Fruit fly (Drosophila melanogaster) whole organism, embryonic: Measurements from ENCODE around the gene axo.
A peak's percentile ranks its signal among the peaks of the same experiment; 100 is the strongest.

Source experiments
- Antp ChIP-seq: fragments of 200-800 bp; sonication (Bioruptor generic); optimal IDR thresholded peaks from 3 replicates; lab custom pipeline; 2016; ENCODE audit warnings: missing biosample characterization, missing genetic modification characterization
- Blimp-1 ChIP-seq: fragments of 200-800 bp; sonication (Bioruptor generic); optimal IDR thresholded peaks from 3 replicates; lab custom pipeline; 2018; ENCODE audit warnings: missing biosample characterization, missing genetic modification characterization, mild to moderate bottlenecking, moderate library complexity, missing genetic modification reagents
- CG10147 ChIP-seq: fragments of 200-800 bp; sonication (Bioruptor generic); optimal IDR thresholded peaks from 2 replicates; lab custom pipeline; 2019; ENCODE audit warnings: missing biosample characterization, mild to moderate bottlenecking, missing genetic modification characterization, moderate library complexity
- CG10274 ChIP-seq: fragments of 200-800 bp; sonication (Bioruptor generic); optimal IDR thresholded peaks from 3 replicates; lab custom pipeline; 2017; ENCODE audit warnings: missing biosample characterization, mild to moderate bottlenecking, missing genetic modification characterization
- CG10654 ChIP-seq: fragments of 200-800 bp; sonication (Bioruptor generic); optimal IDR thresholded peaks from 2 replicates; lab custom pipeline; 2016; ENCODE audit warnings: missing biosample characterization, missing genetic modification characterization
- CG11093 ChIP-seq: fragments of 200-800 bp; sonication (Bioruptor generic); IDR thresholded peaks from 3 replicates; pipeline ENCODE4 v1.3.6; 2022; ENCODE audit warnings: missing biosample characterization, missing genetic modification characterization
- CG16779 ChIP-seq: fragments of 200-800 bp; sonication (Bioruptor generic); IDR thresholded peaks from 2 replicates; pipeline ENCODE4 v1.3.6; 2022; ENCODE audit warnings: missing biosample characterization, missing genetic modification characterization
- CG17328 ChIP-seq: fragments of 200-800 bp; sonication (Bioruptor generic); IDR thresholded peaks from 2 replicates; pipeline ENCODE4 v1.3.6; 2022; ENCODE audit warnings: missing biosample characterization, missing genetic modification characterization
- CG1792 ChIP-seq: fragments of 200-800 bp; sonication (Bioruptor generic); optimal IDR thresholded peaks from 2 replicates; lab custom pipeline; 2016; ENCODE audit warnings: missing biosample characterization, missing genetic modification characterization
- CG2116 ChIP-seq: fragments of 200-800 bp; sonication (Bioruptor generic); optimal IDR thresholded peaks from 3 replicates; lab custom pipeline; 2018; ENCODE audit warnings: missing biosample characterization, mild to moderate bottlenecking, missing genetic modification characterization
- CG3163 ChIP-seq: fragments of 200-800 bp; sonication (Bioruptor generic); optimal IDR thresholded peaks from 3 replicates; lab custom pipeline; 2016; ENCODE audit warnings: missing biosample characterization, missing genetic modification characterization
- CG32532 ChIP-seq: fragments of 200-800 bp; sonication (Bioruptor generic); IDR thresholded peaks from 2 replicates; pipeline ENCODE4 v1.3.6; 2022; ENCODE audit warnings: missing biosample characterization, missing genetic modification characterization
- CG4360 ChIP-seq: fragments of 200-800 bp; sonication (Bioruptor generic); IDR thresholded peaks from 2 replicates; pipeline ENCODE4 v1.3.6; 2022; ENCODE audit warnings: missing biosample characterization, missing genetic modification characterization
- CG4404 ChIP-seq: fragments of 200-800 bp; sonication (Bioruptor generic); IDR thresholded peaks from 2 replicates; pipeline ENCODE4 v1.3.6; 2022; ENCODE audit warnings: missing biosample characterization, missing genetic modification characterization
- CG4424 ChIP-seq: fragments of 200-800 bp; sonication (Bioruptor generic); optimal IDR thresholded peaks from 3 replicates; lab custom pipeline; 2016; ENCODE audit warnings: missing biosample characterization, missing genetic modification characterization
- CG7271 ChIP-seq: fragments of 200-800 bp; sonication (Bioruptor generic); optimal IDR thresholded peaks from 2 replicates; lab custom pipeline; 2018; ENCODE audit warnings: missing biosample characterization, mild to moderate bottlenecking, missing genetic modification characterization, moderate library complexity
- CG7372 ChIP-seq: fragments of 200-800 bp; sonication (Bioruptor generic); IDR thresholded peaks from 2 replicates; pipeline ENCODE4 v1.3.6; 2022; ENCODE audit warnings: missing biosample characterization, missing genetic modification characterization
- CG7786 ChIP-seq: fragments of 200-800 bp; sonication (Bioruptor generic); optimal IDR thresholded peaks from 2 replicates; lab custom pipeline; 2016; ENCODE audit warnings: missing biosample characterization, missing genetic modification characterization
- CG8388 ChIP-seq: fragments of 200-800 bp; sonication (Bioruptor generic); optimal IDR thresholded peaks from 2 replicates; lab custom pipeline; 2019; ENCODE audit warnings: missing biosample characterization, mild to moderate bottlenecking, missing genetic modification characterization, moderate library complexity
- CG8944 ChIP-seq: fragments of 200-800 bp; sonication (Bioruptor generic); optimal IDR thresholded peaks from 3 replicates; lab custom pipeline; 2016; ENCODE audit warnings: missing biosample characterization, missing genetic modification characterization
- CG9215 ChIP-seq: fragments of 200-800 bp; sonication (Bioruptor generic); IDR thresholded peaks from 2 replicates; pipeline ENCODE4 v1.3.6; 2022; ENCODE audit warnings: missing biosample characterization, missing genetic modification characterization
- CG9797 ChIP-seq: fragments of 200-800 bp; sonication (Bioruptor generic); optimal IDR thresholded peaks from 3 replicates; lab custom pipeline; 2018; ENCODE audit warnings: missing biosample characterization, mild to moderate bottlenecking, missing genetic modification characterization
- Camta ChIP-seq: fragments of 200-800 bp; sonication (Bioruptor generic); optimal IDR thresholded peaks from 2 replicates; lab custom pipeline; 2016; ENCODE audit warnings: missing biosample characterization, missing genetic modification characterization
- CkIIα-i1 ChIP-seq: fragments of 200-800 bp; sonication (Bioruptor generic); IDR thresholded peaks from 2 replicates; pipeline ENCODE4 v1.3.6; 2022; ENCODE audit warnings: missing biosample characterization, missing genetic modification characterization
- CrebB ChIP-seq: fragments of 200-800 bp; sonication (Bioruptor generic); optimal IDR thresholded peaks from 3 replicates; lab custom pipeline; 2018; ENCODE audit warnings: missing biosample characterization, mild to moderate bottlenecking, missing genetic modification characterization
- Doc2 ChIP-seq: fragments of 200-800 bp; sonication (Bioruptor generic); IDR thresholded peaks from 2 replicates; pipeline ENCODE4 v1.3.6; 2022; ENCODE audit warnings: missing biosample characterization, missing genetic modification characterization
- Ets65A ChIP-seq: fragments of 200-800 bp; sonication (Bioruptor generic); peaks from one replicate; lab custom pipeline; 2016; ENCODE audit warnings: missing biosample characterization, missing genetic modification characterization
- Fer1 ChIP-seq: fragments of 200-800 bp; sonication (Bioruptor generic); optimal IDR thresholded peaks from 2 replicates; lab custom pipeline; 2017; ENCODE audit warnings: missing biosample characterization, mild to moderate bottlenecking, missing genetic modification characterization
- Gug ChIP-seq: fragments of 200-800 bp; sonication (Bioruptor generic); IDR thresholded peaks from 4 replicates; pipeline ENCODE4 v1.3.6; 2022; ENCODE audit warnings: missing biosample characterization, missing genetic modification characterization
- H2.0 ChIP-seq: fragments of 200-800 bp; sonication (Bioruptor generic); IDR thresholded peaks from 2 replicates; pipeline ENCODE4 v1.3.6; 2022; ENCODE audit warnings: missing biosample characterization, missing genetic modification characterization
- Jarid2 ChIP-seq: fragments of 200-800 bp; sonication (Bioruptor generic); optimal IDR thresholded peaks from 3 replicates; lab custom pipeline; 2017; ENCODE audit warnings: mild to moderate bottlenecking, missing biosample characterization, missing genetic modification reagents, missing genetic modification characterization
- MTF-1 ChIP-seq: fragments of 200-800 bp; sonication (Bioruptor generic); optimal IDR thresholded peaks from 2 replicates; lab custom pipeline; 2018; ENCODE audit warnings: missing biosample characterization, mild to moderate bottlenecking, missing genetic modification characterization, borderline replicate concordance
- Scr ChIP-seq: fragments of 200-800 bp; sonication (Bioruptor generic); IDR thresholded peaks from 2 replicates; pipeline ENCODE4 v1.3.6; 2022; ENCODE audit warnings: missing biosample characterization, missing genetic modification characterization; ENCODE audit not compliant: partially characterized antibody
- Sox102F ChIP-seq: fragments of 200-800 bp; sonication (Bioruptor generic); optimal IDR thresholded peaks from 2 replicates; lab custom pipeline; 2018; ENCODE audit warnings: missing biosample characterization, mild to moderate bottlenecking, missing genetic modification characterization, moderate library complexity
- Sry-δ ChIP-seq: fragments of 200-800 bp; sonication (Bioruptor generic); optimal IDR thresholded peaks from 2 replicates; lab custom pipeline; 2016; ENCODE audit warnings: missing biosample characterization, missing genetic modification characterization
- bcd ChIP-seq: fragments of 200-800 bp; sonication (Bioruptor generic); optimal IDR thresholded peaks from 2 replicates; lab custom pipeline; 2017; ENCODE audit warnings: missing biosample characterization, mild to moderate bottlenecking, missing genetic modification characterization
- dan ChIP-seq: fragments of 200-800 bp; sonication (Bioruptor generic); IDR thresholded peaks from 2 replicates; pipeline ENCODE4 v1.3.6; 2022; ENCODE audit warnings: missing biosample characterization, missing genetic modification characterization
- fu2 ChIP-seq: fragments of 200-800 bp; sonication (Bioruptor generic); optimal IDR thresholded peaks from 2 replicates; lab custom pipeline; 2016; ENCODE audit warnings: missing biosample characterization, missing genetic modification characterization
- hb ChIP-seq: fragments of 200-800 bp; sonication (Bioruptor generic); IDR thresholded peaks from 3 replicates; pipeline ENCODE4 v1.3.6; 2022; ENCODE audit warnings: missing biosample characterization, missing genetic modification characterization; ENCODE audit not compliant: partially characterized antibody
- hbn ChIP-seq: fragments of 200-800 bp; sonication (Bioruptor generic); IDR thresholded peaks from 2 replicates; pipeline ENCODE4 v1.3.6; 2022; ENCODE audit warnings: missing biosample characterization, missing genetic modification characterization; ENCODE audit not compliant: partially characterized antibody
- her ChIP-seq: fragments of 200-800 bp; sonication (Bioruptor generic); optimal IDR thresholded peaks from 2 replicates; lab custom pipeline; 2016; ENCODE audit warnings: missing biosample characterization, missing genetic modification characterization
- oc ChIP-seq: fragments of 200-800 bp; sonication (Bioruptor generic); optimal IDR thresholded peaks from 2 replicates; lab custom pipeline; 2018; ENCODE audit warnings: missing biosample characterization, mild to moderate bottlenecking, missing genetic modification characterization, moderate library complexity
- pb ChIP-seq: fragments of 200-800 bp; sonication (Bioruptor generic); optimal IDR thresholded peaks from 3 replicates; lab custom pipeline; 2016; ENCODE audit warnings: missing biosample characterization, missing genetic modification characterization
- repo ChIP-seq: fragments of 200-800 bp; sonication (Bioruptor generic); optimal IDR thresholded peaks from 2 replicates; lab custom pipeline; 2016; ENCODE audit warnings: missing biosample characterization, missing genetic modification characterization
- sc ChIP-seq, 3 experiments: fragments of >200 bp in 2 of 3; fragments of 200-800 bp in 1 of 3; sonication (Bioruptor generic) in 1 of 3; optimal IDR thresholded peaks; 2 replicates in 2 of 3; 3 replicates in 1 of 3; lab custom pipeline; 2017; ENCODE audit warnings: mild to moderate bottlenecking in 1 of 3, missing biosample characterization in 1 of 3, missing genetic modification characterization in 1 of 3, missing genetic modification reagents in 1 of 3
- sd ChIP-seq: fragments of 200-800 bp; sonication (Bioruptor generic); optimal IDR thresholded peaks from 3 replicates; lab custom pipeline; 2018; ENCODE audit warnings: missing biosample characterization, mild to moderate bottlenecking, missing genetic modification characterization, moderate library complexity
- twi ChIP-seq: fragments of 200-800 bp; optimal IDR thresholded peaks from 2 replicates; lab custom pipeline; 2019; ENCODE audit warnings: missing biosample characterization, mild to moderate bottlenecking, missing genetic modification characterization, moderate library complexity
- tx ChIP-seq: fragments of 200-800 bp; sonication (Bioruptor generic); optimal IDR thresholded peaks from 2 replicates; lab custom pipeline; 2016; ENCODE audit warnings: missing biosample characterization, missing genetic modification characterization
- wek ChIP-seq: fragments of 200-800 bp; sonication (Bioruptor generic); optimal IDR thresholded peaks from 3 replicates; lab custom pipeline; 2018; ENCODE audit warnings: missing biosample characterization, mild to moderate bottlenecking, missing genetic modification characterization, moderate library complexity
- z ChIP-seq: fragments of 200-800 bp; sonication (Bioruptor generic); IDR thresholded peaks from 3 replicates; pipeline ENCODE4 v1.3.6; 2022; ENCODE audit warnings: missing biosample characterization, missing genetic modification characterization
- zen ChIP-seq: fragments of 200-800 bp; sonication (Bioruptor generic); optimal IDR thresholded peaks from 3 replicates; lab custom pipeline; 2018; ENCODE audit warnings: missing biosample characterization, mild to moderate bottlenecking, missing genetic modification characterization, moderate library complexity

axo gene

DNA sequence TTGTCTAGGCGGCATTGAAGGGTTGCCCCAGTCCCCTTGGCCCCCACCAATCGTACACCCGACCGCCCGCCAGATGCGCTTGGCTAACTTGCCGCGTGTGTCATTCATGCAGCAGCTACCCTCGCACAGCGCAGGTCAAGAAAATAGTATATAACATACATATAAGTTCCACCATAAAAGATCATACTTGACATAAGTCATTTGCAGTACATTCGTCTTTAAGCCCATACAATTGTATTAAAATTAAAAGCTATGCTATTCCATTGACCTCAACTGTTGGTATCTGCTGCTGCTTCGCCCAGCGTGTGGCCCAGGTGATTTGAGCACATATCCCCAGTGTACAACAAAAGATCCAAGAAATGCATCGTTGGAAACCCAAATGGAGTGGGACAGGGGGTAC is 75.8 kb downstream of the axo start (continued):
- peak; percentile 71 for TF ChIP-seq bcd (GFP tag; lab: Kevin White, UChicago)
- no peak for TF ChIP-seq CG10147 (GFP tag; lab: Kevin White, UChicago)
- TF ChIP-seq z (GFP tag; lab: Robert Waterston, UW), result 0 out of 3 replicates have a peak, but pooled peaks have one; percentile 35
- peak; percentile 57 for TF ChIP-seq CG10654 (GFP tag; lab: Kevin White, UChicago)
- no peak for TF ChIP-seq sd (tag; lab: Kevin White, UChicago)
- no peak for TF ChIP-seq her
- TF ChIP-seq CG8388, result peak; percentile 79
- peak; percentile 83 for TF ChIP-seq Blimp-1 (GFP tag; lab: Kevin White, UChicago)
- TF ChIP-seq sc (optimal IDR thresholded peaks at IDR 0.05; lab: Kevin White, UChicago), result no peak
- peak; percentile 70 for TF ChIP-seq sc (GFP tag; optimal IDR thresholded peaks at IDR 0.05; lab: Kevin White, UChicago)
- TF ChIP-seq zen, result peak; percentile 60
- TF ChIP-seq CG4424 (GFP tag; lab: Kevin White, UChicago), result peak; percentile 69
- TF ChIP-seq CkIIα-i1 (GFP tag; lab: Robert Waterston, UW), result no peak
- peak; percentile 70 for TF ChIP-seq Antp
- peak; percentile 74 for TF ChIP-seq Camta
- peak; percentile 26 for TF ChIP-seq pb (GFP tag; lab: Kevin White, UChicago)
- TF ChIP-seq CG2116, result peak; percentile 13
- TF ChIP-seq tx (GFP tag; lab: Kevin White, UChicago), result peak; percentile 24
- TF ChIP-seq CG1792 (GFP tag; lab: Kevin White, UChicago), result peak; percentile 54
- no peak for TF ChIP-seq CG9797 (GFP tag; lab: Kevin White, UChicago)
- no peak for TF ChIP-seq CG4360 (GFP tag; lab: Robert Waterston, UW)
- no peak for TF ChIP-seq CrebB (tag; lab: Kevin White, UChicago)
- peak; percentile 32 for TF ChIP-seq Sry-δ (GFP tag; lab: Kevin White, UChicago)
- TF ChIP-seq repo (GFP tag; lab: Kevin White, UChicago), result peak; percentile 41
- TF ChIP-seq CG3163 (GFP tag; lab: Kevin White, UChicago), result no peak
- peak; percentile 87 for TF ChIP-seq CG17328
- TF ChIP-seq twi (tag; lab: Kevin White, UChicago), result peak; percentile 30
- TF ChIP-seq CG4404 (GFP tag; lab: Robert Waterston, UW), result peak; percentile 73
- peak; percentile 61 for TF ChIP-seq CG11093 (GFP tag; lab: Robert Waterston, UW)
- peak; percentile 74 for TF ChIP-seq oc (tag; lab: Kevin White, UChicago)
- TF ChIP-seq MTF-1 (GFP tag; lab: Kevin White, UChicago), result peak; percentile 60
- no peak for TF ChIP-seq Scr (GFP tag; lab: Robert Waterston, UW)
- TF ChIP-seq hbn (GFP tag; lab: Robert Waterston, UW), result no peak
- TF ChIP-seq Ets65A (GFP tag; lab: Kevin White, UChicago), result peak; percentile 96
- TF ChIP-seq Doc2, result no peak
- TF ChIP-seq H2.0 (GFP tag; lab: Robert Waterston, UW), result peak; percentile 59
- no peak for TF ChIP-seq fu2 (GFP tag; lab: Kevin White, UChicago)
- no peak for TF ChIP-seq CG10274
- peak; percentile 79 for TF ChIP-seq Sox102F (GFP tag; lab: Kevin White, UChicago)
- TF ChIP-seq Fer1, result no peak
- TF ChIP-seq CG32532 (GFP tag; lab: Robert Waterston, UW), result peak; percentile 71
- peak; percentile 81 for TF ChIP-seq dan (GFP tag; lab: Robert Waterston, UW)
- peak; percentile 73 for TF ChIP-seq Gug (GFP tag; lab: Robert Waterston, UW)
- no peak for TF ChIP-seq hb
- peak; percentile 59; the same call in 1 of the 2 replicates for TF ChIP-seq CG16779 (GFP tag; lab: Robert Waterston, UW)
- peak; percentile 10 for TF ChIP-seq wek (GFP tag; lab: Kevin White, UChicago)
- peak; percentile 31 for TF ChIP-seq CG7786 (GFP tag; lab: Kevin White, UChicago)
- peak; percentile 46 for TF ChIP-seq CG8944 (GFP tag; lab: Kevin White, UChicago)
- TF ChIP-seq CG9215 (GFP tag; lab: Robert Waterston, UW), result no peak
- no peak for TF ChIP-seq Jarid2 (GFP tag; lab: Kevin White, UChicago)
- TF ChIP-seq CG7271 (tag; lab: Kevin White, UChicago), result no peak
- 0 out of 2 replicates have a peak, but pooled peaks have one; percentile 11 for TF ChIP-seq CG7372 (GFP tag; lab: Robert Waterston, UW)
